Worm (Caenorhabditis elegans): ENCODE data around the gene W04H10.1.
"Not testable (repeated sequence)": the region's sequence is repeated elsewhere in the genome, so short reads cannot be mapped to it uniquely, and the experiment has no call there.

Gene W04H10.1

DNA sequence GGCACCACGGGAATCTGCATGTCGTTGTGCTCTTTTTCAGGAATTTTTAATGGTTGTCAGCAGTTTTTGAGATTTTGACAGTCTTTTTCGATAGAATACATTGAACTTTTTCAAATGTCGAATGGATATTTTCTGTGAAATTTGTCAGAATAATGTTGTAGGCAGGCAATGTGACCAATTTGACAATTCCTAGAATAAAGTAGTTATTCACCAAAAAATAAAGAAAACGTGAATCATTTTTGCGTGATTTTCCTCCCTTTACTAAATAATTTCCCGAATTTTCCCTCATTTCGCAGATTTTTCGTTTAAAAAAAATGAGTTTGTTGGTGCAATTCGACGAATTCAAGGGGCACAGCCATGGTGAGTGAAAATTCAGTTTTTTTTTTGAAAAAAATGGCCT, at the start of gene W04H10.1:
TSS of gene W04H10.1 (plus strand) at position 301 of the 400 bp plus-strand sequence.
- TF ChIP-seq him-1 (tag; optimal IDR thresholded peaks at IDR 0.05) (no peak), W03F9.2 (tag; optimal IDR thresholded peaks at IDR 0.05) (no peak), dao-5 (tag; optimal IDR thresholded peaks at IDR 0.05) (no peak)

- no peak for TF ChIP-seq W03F9.2 (tag; optimal IDR thresholded peaks at IDR 0.05)
- no peak for TF ChIP-seq him-1 (tag; optimal IDR thresholded peaks at IDR 0.05)
- no peak for TF ChIP-seq dao-5 (tag; optimal IDR thresholded peaks at IDR 0.05)
These were observed 40.1 kb upstream of the W04H10.1 start, which contains the start of gene W08F4.5 for ce11 chrII:568776-569175. TSS of gene W08F4.5 (minus strand) at chrII:568876.

DNA sequence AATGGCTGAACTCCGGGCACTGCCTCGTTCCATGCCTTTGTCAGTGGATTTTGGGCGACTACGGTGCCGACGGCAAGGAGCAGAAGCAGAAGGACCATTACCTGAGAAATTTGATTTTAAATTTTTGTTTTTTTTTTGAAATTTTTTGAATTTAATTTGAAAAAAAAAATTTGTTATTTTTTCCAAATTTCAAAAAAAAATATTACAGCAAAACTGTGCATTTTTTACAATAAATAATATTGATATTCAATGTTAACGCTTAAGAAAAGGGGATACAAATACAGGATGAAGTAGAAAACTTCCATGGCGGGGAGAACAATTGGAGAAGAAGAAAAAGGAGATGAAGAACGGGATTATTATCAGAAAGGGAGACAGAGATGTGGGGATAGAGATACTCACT, 36.8 kb upstream of the W04H10.1 start, which contains the start of gene mlt-8:
TSS of gene mlt-8 (minus strand) at position 101 of the 400 bp plus-strand sequence.
- TF ChIP-seq dao-5 (tag; optimal IDR thresholded peaks at IDR 0.05) (no peak), him-1 (tag; optimal IDR thresholded peaks at IDR 0.05) (no peak), W03F9.2 (tag; optimal IDR thresholded peaks at IDR 0.05) (no peak)

ce11 chrII:574064-574463, 34.8 kb upstream of the W04H10.1 start:
- TF ChIP-seq him-1 (tag; optimal IDR thresholded peaks at IDR 0.05): no peak

- TF ChIP-seq dao-5 (tag; optimal IDR thresholded peaks at IDR 0.05) (no peak), W03F9.2 (tag; optimal IDR thresholded peaks at IDR 0.05) (no peak), him-1 (tag; optimal IDR thresholded peaks at IDR 0.05) (no peak)
These were observed 31.2 kb upstream of the W04H10.1 start, which contains the start of gene W08F4.7 for ce11 chrII:577632-578031. TSS of gene W08F4.7 (minus strand) at chrII:577732.

ce11 chrII:578803-579202, 30.1 kb upstream of the W04H10.1 start:
- no peak for TF ChIP-seq W03F9.2 (tag; optimal IDR thresholded peaks at IDR 0.05)

DNA sequence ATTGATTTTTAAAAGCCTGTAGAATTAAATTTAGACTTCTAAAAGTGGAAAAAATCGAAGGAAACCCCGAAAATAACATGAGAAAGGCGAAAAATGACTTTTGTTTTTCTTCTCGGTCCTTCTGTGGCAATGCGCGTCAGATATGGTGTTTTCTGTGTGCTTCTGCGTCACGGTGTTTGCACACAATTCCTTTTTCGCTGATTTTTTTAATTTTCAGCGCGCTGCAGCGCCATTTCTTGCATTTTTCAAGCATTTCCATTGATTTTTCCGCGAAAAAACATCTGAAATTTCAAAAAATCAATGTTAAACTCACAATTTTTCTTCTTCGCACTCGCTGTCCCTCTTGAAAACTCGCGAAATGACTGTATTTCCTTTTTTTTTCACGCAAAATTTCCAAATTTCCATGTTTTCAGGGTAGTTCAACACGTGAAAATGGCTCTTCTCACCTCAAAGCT, 28.6 kb upstream of the W04H10.1 start, which contains the start of the genes cdc-37 and W08F4.3:
TSS of gene cdc-37 (minus strand) at position 405 of the 455 bp plus-strand sequence.
TSS of gene W08F4.3 (plus strand) at position 414 of the 455 bp plus-strand sequence.
- TF ChIP-seq him-1 (tag; optimal IDR thresholded peaks at IDR 0.05) (no peak), W03F9.2 (tag; optimal IDR thresholded peaks at IDR 0.05) (no peak), dao-5 (tag; optimal IDR thresholded peaks at IDR 0.05) (no peak)

- TF ChIP-seq him-1 (tag; optimal IDR thresholded peaks at IDR 0.05) (no peak), W03F9.2 (tag; optimal IDR thresholded peaks at IDR 0.05) (no peak), dao-5 (tag; optimal IDR thresholded peaks at IDR 0.05) (no peak)
These were observed 26.9 kb upstream of the W04H10.1 start for ce11 chrII:581983-582382.

ce11 chrII:582649-583048, 26.2 kb upstream of the W04H10.1 start, which contains the start of gene fbxb-14:
TSS of gene fbxb-14 (minus strand) at chrII:582749.
- TF ChIP-seq W03F9.2 (tag; optimal IDR thresholded peaks at IDR 0.05): no peak
- no peak for TF ChIP-seq dao-5 (tag; optimal IDR thresholded peaks at IDR 0.05)
- no peak for TF ChIP-seq him-1 (tag; optimal IDR thresholded peaks at IDR 0.05)

ce11 chrII:584321-584848, 24.5 kb upstream of the W04H10.1 start, which contains the start of the genes W08F4.12 and W08F4.13:
TSS of gene W08F4.12 (minus strand) at chrII:584421.
TSS of gene W08F4.13 (plus strand) at chrII:584798.
- TF ChIP-seq dao-5 (tag; optimal IDR thresholded peaks at IDR 0.05) (no peak), W03F9.2 (tag; optimal IDR thresholded peaks at IDR 0.05) (no peak), him-1 (tag; optimal IDR thresholded peaks at IDR 0.05) (no peak)

ce11 chrII:587533-587932, 21.3 kb upstream of the W04H10.1 start, which contains the start of gene fbxb-34:
TSS of gene fbxb-34 (plus strand) at chrII:587833.
- no peak for TF ChIP-seq him-1 (tag; optimal IDR thresholded peaks at IDR 0.05)
- no peak for TF ChIP-seq dao-5 (tag; optimal IDR thresholded peaks at IDR 0.05)
- TF ChIP-seq W03F9.2 (tag; optimal IDR thresholded peaks at IDR 0.05): no peak

DNA sequence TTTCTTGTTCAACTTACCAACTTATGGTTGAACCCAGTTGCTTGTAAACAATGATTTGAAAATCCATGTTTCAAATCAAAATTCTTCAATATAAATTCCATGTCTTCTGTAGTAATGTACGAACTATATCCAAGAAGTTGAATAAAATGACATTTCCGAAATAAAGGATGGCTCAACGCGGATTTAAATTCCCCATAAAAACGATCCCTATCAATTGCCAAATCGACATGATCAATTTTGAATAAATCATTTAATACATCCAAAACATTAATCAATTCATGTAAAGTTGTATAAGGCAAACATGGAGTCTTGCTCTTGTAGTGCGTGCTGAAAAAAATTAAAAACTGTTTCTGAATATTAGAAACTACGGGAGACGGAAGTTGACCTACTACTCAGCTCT, 17.7 kb upstream of the W04H10.1 start, which contains the start of gene W08F4.10:
TSS of gene W08F4.10 (minus strand) at position 101 of the 400 bp plus-strand sequence.
- no peak for TF ChIP-seq dao-5 (tag; optimal IDR thresholded peaks at IDR 0.05)
- TF ChIP-seq him-1 (tag; optimal IDR thresholded peaks at IDR 0.05): no peak
- no peak for TF ChIP-seq W03F9.2 (tag; optimal IDR thresholded peaks at IDR 0.05)

DNA sequence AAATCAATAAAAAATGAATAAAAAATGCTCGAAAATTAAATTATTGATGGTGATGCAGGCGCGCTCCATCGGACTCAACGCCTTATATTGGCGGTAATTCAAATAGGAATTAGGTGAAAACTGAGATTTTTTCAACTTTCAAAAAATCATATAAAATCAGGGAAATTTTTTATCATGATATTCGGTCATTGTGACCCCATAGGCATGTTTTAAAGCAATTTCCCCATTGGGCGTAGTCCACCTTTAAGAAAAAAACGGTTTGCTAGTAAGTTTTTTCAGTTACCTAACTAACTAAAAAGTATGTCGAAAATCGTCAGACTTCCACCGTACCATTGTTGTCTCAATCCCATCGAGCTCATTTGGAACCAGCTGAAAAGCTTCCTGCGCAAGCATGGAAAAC, 15.6 kb upstream of the W04H10.1 start, which contains the start of gene W08F4.1:
TSS of gene W08F4.1 (plus strand) at position 301 of the 400 bp plus-strand sequence.
- not testable (repeated sequence) for TF ChIP-seq him-1, W03F9.2, dao-5 (tag; optimal IDR thresholded peaks at IDR 0.05)

- TF ChIP-seq dao-5 (tag; optimal IDR thresholded peaks at IDR 0.05): no peak
- TF ChIP-seq him-1 (tag; optimal IDR thresholded peaks at IDR 0.05): no peak
- TF ChIP-seq W03F9.2 (tag; optimal IDR thresholded peaks at IDR 0.05): no peak
These were observed 12.2 kb upstream of the W04H10.1 start for ce11 chrII:596702-597101.

Data from whole organism, L4/young adult.